Worm (Caenorhabditis elegans): Measurements from ENCODE around the gene lin-45.

Gene lin-45

DNA sequence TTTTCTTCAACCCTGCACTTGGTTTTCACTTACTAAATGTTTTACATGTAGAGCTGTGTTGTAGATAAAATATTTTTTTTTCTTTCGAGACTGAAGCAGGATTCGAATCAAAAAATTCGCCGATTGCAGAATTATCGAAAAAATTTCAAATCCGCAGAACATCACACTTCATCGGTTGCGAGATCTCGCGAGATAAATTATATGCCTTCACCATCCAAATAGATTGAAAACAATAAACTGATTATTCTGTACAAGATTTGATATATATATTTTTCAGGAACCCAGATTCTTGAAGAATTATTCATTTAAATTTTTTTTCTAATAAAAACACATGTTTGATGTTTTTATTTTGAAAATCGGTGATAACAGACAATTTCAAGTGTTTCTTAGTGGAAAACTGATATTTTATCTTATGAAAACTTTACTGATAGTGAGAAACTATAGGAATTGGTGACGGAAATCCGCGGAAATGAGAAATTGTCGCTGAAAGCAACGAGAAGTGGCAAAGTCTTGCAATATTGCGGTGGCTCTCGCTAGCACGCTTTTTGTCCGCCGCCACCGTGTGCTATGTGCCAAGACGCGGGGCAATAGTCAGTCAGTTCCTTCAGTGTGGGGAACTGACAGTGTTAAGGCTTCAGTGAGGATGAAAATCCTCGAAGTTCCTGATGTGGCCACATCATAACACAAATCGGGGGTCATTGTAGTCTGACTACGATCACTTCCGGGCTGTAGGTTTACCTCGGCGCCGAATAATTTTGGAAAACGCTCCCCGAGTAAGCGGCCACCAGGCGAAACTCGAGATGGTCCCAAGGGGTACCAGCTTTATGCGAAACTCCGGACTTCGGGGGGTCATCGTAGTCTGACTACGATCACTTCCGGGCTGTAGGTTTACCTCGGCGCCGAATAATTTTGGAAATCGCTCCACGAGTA is 44.3 kb upstream of the lin-45 start (continued):
- no peak for TF ChIP-seq athp-1 (tag; optimal IDR thresholded peaks at IDR 0.05)
- TF ChIP-seq somi-1 (GFP tag; optimal IDR thresholded peaks at IDR 0.05): no peak
- no peak for TF ChIP-seq B0019.2 (GFP tag; conservative IDR thresholded peaks at IDR 0.05)
- TF ChIP-seq akir-1 (GFP tag; optimal IDR thresholded peaks at IDR 0.05): no peak
- no peak for TF ChIP-seq sptf-2 (GFP tag; optimal IDR thresholded peaks at IDR 0.05)
- TF ChIP-seq pha-4 (tag; optimal IDR thresholded peaks at IDR 0.05): no peak
- no peak for TF ChIP-seq bed-2 (GFP tag; IDR thresholded peaks at IDR 0.05)
- TF ChIP-seq fkh-3 (tag; optimal IDR thresholded peaks at IDR 0.05): no peak
- peak; percentile 53; the same call in 1 of the 2 replicates for TF ChIP-seq cebp-2 (GFP tag; IDR thresholded peaks at IDR 0.05)
- TF ChIP-seq hlh-26 (GFP tag; conservative IDR thresholded peaks at IDR 0.05): no peak
- peak; percentile 24; the same call in 1 of the 2 replicates for TF ChIP-seq mcd-1 (GFP tag; IDR thresholded peaks at IDR 0.05)
- no peak for TF ChIP-seq F37B4.10 (GFP tag; IDR thresholded peaks at IDR 0.05)
- TF ChIP-seq egl-18 (GFP tag; IDR thresholded peaks at IDR 0.05): no peak
- 0 out of 2 replicates have a peak, but pooled peaks have one; percentile 34 for TF ChIP-seq hsf-1 (GFP tag; IDR thresholded peaks at IDR 0.05)
- TF ChIP-seq F10E7.11 (tag; optimal IDR thresholded peaks at IDR 0.05): no peak
- TF ChIP-seq tbp1 (GFP tag; optimal IDR thresholded peaks at IDR 0.05): peak; percentile 63
- TF ChIP-seq attf-6 (GFP tag; IDR thresholded peaks at IDR 0.05): no peak
- no peak for TF ChIP-seq C17E4.6 (GFP tag; IDR thresholded peaks at IDR 0.05)
- TF ChIP-seq ztf-6 (GFP tag; IDR thresholded peaks at IDR 0.05): no peak
- no peak for TF ChIP-seq F57C9.4 (tag; optimal IDR thresholded peaks at IDR 0.05)
- no peak for TF ChIP-seq unc-62 (GFP tag; optimal IDR thresholded peaks at IDR 0.05)
- TF ChIP-seq nfya-1 (tag; optimal IDR thresholded peaks at IDR 0.05; ENCODE audit: borderline replicate concordance, insufficient read depth): no peak
- TF ChIP-seq Y79H2A.3 (GFP tag; conservative IDR thresholded peaks at IDR 0.05): no peak
- no peak for TF ChIP-seq ztf-3 (GFP tag; optimal IDR thresholded peaks at IDR 0.05)
- TF ChIP-seq lin-54 (GFP tag; optimal IDR thresholded peaks at IDR 0.05): no peak
- no peak for TF ChIP-seq T26A5.8 (tag; optimal IDR thresholded peaks at IDR 0.05)
- TF ChIP-seq B0035.1 (tag; optimal IDR thresholded peaks at IDR 0.05): peak; percentile 44
- no peak for TF ChIP-seq nhr-80 (tag; optimal IDR thresholded peaks at IDR 0.05)
- no peak for TF ChIP-seq ztf-25 (GFP tag; IDR thresholded peaks at IDR 0.05)
- no peak for TF ChIP-seq bed-1 (GFP tag; IDR thresholded peaks at IDR 0.05)
- TF ChIP-seq ama-1 (optimal IDR thresholded peaks at IDR 0.05): no peak
- no peak for TF ChIP-seq ama-1 (GFP tag; optimal IDR thresholded peaks at IDR 0.05)
- no peak for TF ChIP-seq sdz-38 (tag; optimal IDR thresholded peaks at IDR 0.05)
- TF ChIP-seq F39B2.1 (GFP tag; IDR thresholded peaks at IDR 0.05): no peak
- TF ChIP-seq ceh-79 (tag; optimal IDR thresholded peaks at IDR 0.05): peak; percentile 50
- peak; percentile 54 for TF ChIP-seq atf-7 (tag; optimal IDR thresholded peaks at IDR 0.05)

- TF ChIP-seq Y53G8AR.9 (GFP tag; conservative IDR thresholded peaks at IDR 0.05): peak; percentile 80; the same call in 1 of the 2 replicates
- TF ChIP-seq lin-40 (tag; optimal IDR thresholded peaks at IDR 0.05): peak; percentile 88
- no peak for TF ChIP-seq F57A8.1 (GFP tag; optimal IDR thresholded peaks at IDR 0.05)
- peak; percentile 39 for TF ChIP-seq ztf-18 (tag; optimal IDR thresholded peaks at IDR 0.05)
- TF ChIP-seq ceh-91 (GFP tag; IDR thresholded peaks at IDR 0.05): peak; percentile 45
- no peak for TF ChIP-seq bed-1 (GFP tag; IDR thresholded peaks at IDR 0.05)
- peak; percentile 96 for TF ChIP-seq attf-5 (GFP tag; optimal IDR thresholded peaks at IDR 0.05)
- TF ChIP-seq ztf-6 (GFP tag; IDR thresholded peaks at IDR 0.05): peak; percentile 66; the same call in 1 of the 2 replicates
- TF ChIP-seq repo-1 (tag; optimal IDR thresholded peaks at IDR 0.05): peak; percentile 32
- no peak for TF ChIP-seq egrh-3 (GFP tag; IDR thresholded peaks at IDR 0.05)
- peak; percentile 82 for TF ChIP-seq ekl-4 (GFP tag; IDR thresholded peaks at IDR 0.05)
- TF ChIP-seq tbx-9 (tag; optimal IDR thresholded peaks at IDR 0.05; ENCODE audit: borderline replicate concordance): no peak
- 0 out of 2 replicates have a peak, but pooled peaks have one; percentile 21 for TF ChIP-seq ceh-100 (GFP tag; IDR thresholded peaks at IDR 0.05)
- TF ChIP-seq nhr-80 (tag; optimal IDR thresholded peaks at IDR 0.05): peak; percentile 94
- TF ChIP-seq Y67H2A.10 (GFP tag; conservative IDR thresholded peaks at IDR 0.05): peak; percentile 78
These were observed 42.2 kb upstream of the lin-45 start, which contains the start of the genes C17H12.2 and vha-8 for ce11 chrIV:6790438-6791124. Gene C17H12.2 (minus strand): TSS chrIV:6790488. Gene vha-8 (plus strand): TSS chrIV:6791074.
